Worm (Caenorhabditis elegans): ENCODE results near the gene M01H9.10.

The M01H9.10 gene

DNA sequence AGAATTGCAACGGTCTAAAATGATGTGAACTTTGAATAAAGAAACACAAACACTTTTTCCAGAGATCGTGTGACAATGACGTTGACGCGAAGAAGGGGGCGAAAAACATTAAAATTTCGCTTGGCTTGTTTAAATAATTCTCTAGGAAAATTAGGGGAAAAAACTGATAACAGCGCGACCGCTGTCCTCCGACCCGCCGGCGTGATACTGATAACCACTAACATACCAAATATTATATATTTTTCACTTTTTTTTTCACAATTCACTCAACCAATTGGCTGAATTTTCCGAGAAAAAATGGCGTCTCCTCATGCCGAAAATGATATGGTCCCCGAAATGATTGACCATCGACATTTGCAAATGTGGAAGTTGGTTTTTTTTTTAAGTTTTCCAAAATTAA is 30.1 kb downstream of the M01H9.10 start (continued):
- TF ChIP-seq ama-1 (optimal IDR thresholded peaks at IDR 0.05) (peak; percentile 49), ama-1 (GFP tag; optimal IDR thresholded peaks at IDR 0.05) (no peak), madf-8 (GFP tag; conservative IDR thresholded peaks at IDR 0.05) (no peak), attf-6 (GFP tag; IDR thresholded peaks at IDR 0.05) (no peak; the same call in 1 of the 2 replicates), aptf-3 (GFP tag; IDR thresholded peaks at IDR 0.05) (no peak), T26A5.8 (tag; optimal IDR thresholded peaks at IDR 0.05) (no peak), ceh-100 (GFP tag; IDR thresholded peaks at IDR 0.05) (0 out of 2 replicates have a peak, but pooled peaks have one; percentile 27), dox-1 (GFP tag; IDR thresholded peaks at IDR 0.05) (no peak; the same call in 1 of the 2 replicates), T07F8.4 (tag; optimal IDR thresholded peaks at IDR 0.05) (no peak), athp-1 (tag; optimal IDR thresholded peaks at IDR 0.05) (no peak), F55B11.4 (tag; optimal IDR thresholded peaks at IDR 0.05; ENCODE audit: borderline replicate concordance, insufficient read depth) (no peak), ztf-25 (GFP tag; IDR thresholded peaks at IDR 0.05) (no peak), nhr-27 (tag; optimal IDR thresholded peaks at IDR 0.05) (no peak), nfya-2 (GFP tag; IDR thresholded peaks at IDR 0.05) (no peak), snpc-1.1 (tag; optimal IDR thresholded peaks at IDR 0.05; ENCODE audit: insufficient read depth) (no peak), unc-62 (GFP tag; optimal IDR thresholded peaks at IDR 0.05) (no peak), pbrm-1 (GFP tag; IDR thresholded peaks at IDR 0.05) (0 out of 2 replicates have a peak, but pooled peaks have one; percentile 40), chd-7 (tag; optimal IDR thresholded peaks at IDR 0.05) (no peak), mes-4 (tag; optimal IDR thresholded peaks at IDR 0.05) (peak; percentile 38), rec-8 (tag; optimal IDR thresholded peaks at IDR 0.05) (peak; percentile 19 to 23), ZK185.1 (tag; optimal IDR thresholded peaks at IDR 0.05; ENCODE audit: poor library complexity, severe bottlenecking) (peak; percentile 72), Y95B8A.8 (GFP tag; IDR thresholded peaks at IDR 0.05) (peak; percentile 70; the same call in 1 of the 2 replicates), ceh-27 (GFP tag; optimal IDR thresholded peaks at IDR 0.05) (no peak), snpc-4 (GFP tag; optimal IDR thresholded peaks at IDR 0.05) (no peak), snpc-4 (tag; optimal IDR thresholded peaks at IDR 0.05) (peak in 2 of 4 experiments; percentile 22 to 47), ekl-4 (GFP tag; IDR thresholded peaks at IDR 0.05) (no peak; the same call in 1 of the 2 replicates), repo-1 (tag; optimal IDR thresholded peaks at IDR 0.05) (peak; percentile 75), B0035.1 (tag; optimal IDR thresholded peaks at IDR 0.05) (peak; percentile 30), sdz-38 (tag; optimal IDR thresholded peaks at IDR 0.05) (no peak), lin-26 (GFP tag; IDR thresholded peaks at IDR 0.05) (peak; percentile 58; the same call in 1 of the 2 replicates), Y56A3A.18 (GFP tag; IDR thresholded peaks at IDR 0.05) (no peak), ztf-18 (tag; optimal IDR thresholded peaks at IDR 0.05) (peak; percentile 40), ztf-28 (GFP tag; IDR thresholded peaks at IDR 0.05) (no peak), bed-1 (GFP tag; IDR thresholded peaks at IDR 0.05) (no peak), F37B4.10 (GFP tag; IDR thresholded peaks at IDR 0.05) (no peak), C17E4.6 (GFP tag; IDR thresholded peaks at IDR 0.05) (0 out of 2 replicates have a peak, but pooled peaks have one; percentile 16), attf-5 (GFP tag; optimal IDR thresholded peaks at IDR 0.05) (peak; percentile 42), madf-3 (GFP tag; IDR thresholded peaks at IDR 0.05) (no peak), egl-18 (GFP tag; IDR thresholded peaks at IDR 0.05) (no peak)

ce11 chrIV:4449439-4449838 is 30.5 kb downstream of the M01H9.10 start, which contains the start of gene R08C7.12:
Gene R08C7.12, plus strand, starts transcription at chrIV:4449739.
- no peak for TF ChIP-seq madf-8 (GFP tag; conservative IDR thresholded peaks at IDR 0.05)
- TF ChIP-seq madf-6 (GFP tag; IDR thresholded peaks at IDR 0.05), result peak; percentile 23; the same call in 1 of the 2 replicates
